Fruit fly (Drosophila melanogaster) S2 (cell line): ENCODE measurements around the gene Larp4B.

Source experiments
- CG8478 ChIP-seq: fragments of >200 bp; optimal IDR thresholded peaks from 2 replicates; lab custom pipeline; 2018
- CTCF ChIP-seq, 2 experiments: fragments of >200 bp; optimal IDR thresholded peaks; 2 replicates each; lab custom pipeline; 2018

dm6 chr3L:3245189-3245588 is 20.6 kb downstream of the Larp4B start:
- no peak for TF ChIP-seq CG8478 (lab: Kevin White, UChicago)
- no peak for TF ChIP-seq CTCF (optimal IDR thresholded peaks at IDR 0.05; lab: Kevin White, UChicago)
